Fruit fly (Drosophila melanogaster): ENCODE data around the gene ovm.

Gene ovm

dm6 chr2L:160581-161452 is 20.0 kb upstream of the ovm start:
- TF ChIP-seq CG8478 (optimal IDR thresholded peaks at IDR 0.05), result peak; percentile 29
- no peak for TF ChIP-seq CTCF (optimal IDR thresholded peaks at IDR 0.05)

- TF ChIP-seq CG8478 (optimal IDR thresholded peaks at IDR 0.05), result no peak
- peak in 1 of 2 experiments; percentile 5 for TF ChIP-seq CTCF (optimal IDR thresholded peaks at IDR 0.05)
Measured at dm6 chr2L:158649-159257, 18.0 kb upstream of the ovm start, which contains the start of the genes CG33635 and spen. Gene CG33635, minus strand, starts transcription at chr2L:158664. Gene spen, plus strand, starts transcription at chr2L:159032.

- TF ChIP-seq CTCF (optimal IDR thresholded peaks at IDR 0.05), result no peak
- TF ChIP-seq CG8478 (optimal IDR thresholded peaks at IDR 0.05), result no peak
Measured at dm6 chr2L:155994-156393, 15.2 kb upstream of the ovm start, which contains the start of gene CG3436. Gene CG3436, plus strand, starts transcription at chr2L:156029.

- TF ChIP-seq CG8478 (optimal IDR thresholded peaks at IDR 0.05) (no peak), CTCF (optimal IDR thresholded peaks at IDR 0.05) (no peak)
Measured at dm6 chr2L:155215-155712, 14.5 kb upstream of the ovm start, which contains the start of gene Pus10. Gene Pus10, minus strand, starts transcription at chr2L:155305.

dm6 chr2L:153142-153541 is 12.3 kb upstream of the ovm start, which contains the start of gene CG42399:
Gene CG42399, minus strand, starts transcription at chr2L:153300.
- TF ChIP-seq CG8478 (optimal IDR thresholded peaks at IDR 0.05), result no peak
- TF ChIP-seq CTCF (optimal IDR thresholded peaks at IDR 0.05), result no peak

dm6 chr2L:146503-146902 is 5.7 kb upstream of the ovm start:
- no peak for TF ChIP-seq CG8478 (optimal IDR thresholded peaks at IDR 0.05)

dm6 chr2L:143088-143487 is 2.3 kb upstream of the ovm start, which contains the start of the genes CG31974 and CG11454:
Gene CG31974, minus strand, starts transcription at chr2L:143091.
Gene CG11454, plus strand, starts transcription at chr2L:143323.
- TF ChIP-seq CG8478 (optimal IDR thresholded peaks at IDR 0.05), result no peak
- peak in 1 of 2 experiments; percentile 8 for TF ChIP-seq CTCF (optimal IDR thresholded peaks at IDR 0.05)

dm6 chr2L:139610-140009 is 1.2 kb downstream of the ovm start:
- no peak for TF ChIP-seq CTCF (optimal IDR thresholded peaks at IDR 0.05)
- TF ChIP-seq CG8478 (optimal IDR thresholded peaks at IDR 0.05), result no peak

dm6 chr2L:138063-138462 is 2.7 kb downstream of the ovm start:
- TF ChIP-seq CTCF (optimal IDR thresholded peaks at IDR 0.05) (peak in 1 of 2 experiments; percentile 35), CG8478 (optimal IDR thresholded peaks at IDR 0.05) (no peak)

- no peak for TF ChIP-seq CG8478 (optimal IDR thresholded peaks at IDR 0.05)
- TF ChIP-seq CTCF (optimal IDR thresholded peaks at IDR 0.05), result no peak
Measured at dm6 chr2L:136747-137709, 3.8 kb downstream of the ovm start.

dm6 chr2L:136131-136426 is 4.7 kb downstream of the ovm start:
- TF ChIP-seq CG8478 (optimal IDR thresholded peaks at IDR 0.05), result no peak
- TF ChIP-seq CTCF (optimal IDR thresholded peaks at IDR 0.05), result no peak

dm6 chr2L:135383-136130 is 5.2 kb downstream of the ovm start:
- no peak for TF ChIP-seq CTCF (optimal IDR thresholded peaks at IDR 0.05)
- no peak for TF ChIP-seq CG8478 (optimal IDR thresholded peaks at IDR 0.05)

dm6 chr2L:134563-135382 is 6.0 kb downstream of the ovm start:
- TF ChIP-seq CG8478 (optimal IDR thresholded peaks at IDR 0.05) (no peak), CTCF (optimal IDR thresholded peaks at IDR 0.05) (no peak)

Data from S2 (cell line).